Worm (Caenorhabditis elegans) whole organism, L4/young adult: Measurements from ENCODE around the gene ugt-59.

Source experiments
- W03F9.2 ChIP-seq: fragments of 150-350 bp; optimal IDR thresholded peaks from 2 replicates; lab custom pipeline; 2014; ENCODE audit warnings: missing biosample characterization, missing genetic modification characterization
- dao-5 ChIP-seq: sonication (generic microtip); optimal IDR thresholded peaks from 2 replicates; lab custom pipeline; 2016; ENCODE audit warnings: missing genotype, missing genetic modification characterization, moderate library complexity, missing compliant biosample characterization
- him-1 ChIP-seq: sonication (generic microtip); optimal IDR thresholded peaks from 2 replicates; lab custom pipeline; 2016; ENCODE audit warnings: missing genotype, missing genetic modification reagents, missing genetic modification characterization, missing compliant biosample characterization

DNA sequence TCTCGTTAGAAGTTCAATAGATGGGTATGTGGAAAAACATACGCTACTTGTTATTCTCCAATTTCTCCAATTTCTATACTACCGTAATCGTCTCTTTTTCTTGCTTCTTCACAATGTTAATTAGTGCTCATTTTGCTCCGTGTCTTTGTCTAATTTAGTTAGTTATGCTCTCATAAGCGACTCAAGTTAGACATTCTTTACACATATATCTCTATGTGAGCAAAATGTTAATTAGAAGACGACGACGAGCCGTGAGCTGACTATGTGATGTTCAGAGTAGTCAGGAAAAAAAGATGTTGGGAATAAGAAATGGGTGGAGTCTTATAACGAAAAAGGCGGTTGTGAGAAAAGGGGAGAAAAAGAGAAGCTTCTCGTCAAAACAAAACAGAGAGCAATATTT is 12.9 kb upstream of the ugt-59 start:
- TF ChIP-seq him-1 (tag; lab: Kevin White, UChicago), result no peak
- TF ChIP-seq W03F9.2 (tag; lab: Kevin White, UChicago), result no peak
- TF ChIP-seq dao-5 (tag; lab: Kevin White, UChicago), result no peak
